Worm (Caenorhabditis elegans): ENCODE data around the gene F52H2.1.

The F52H2.1 gene

DNA sequence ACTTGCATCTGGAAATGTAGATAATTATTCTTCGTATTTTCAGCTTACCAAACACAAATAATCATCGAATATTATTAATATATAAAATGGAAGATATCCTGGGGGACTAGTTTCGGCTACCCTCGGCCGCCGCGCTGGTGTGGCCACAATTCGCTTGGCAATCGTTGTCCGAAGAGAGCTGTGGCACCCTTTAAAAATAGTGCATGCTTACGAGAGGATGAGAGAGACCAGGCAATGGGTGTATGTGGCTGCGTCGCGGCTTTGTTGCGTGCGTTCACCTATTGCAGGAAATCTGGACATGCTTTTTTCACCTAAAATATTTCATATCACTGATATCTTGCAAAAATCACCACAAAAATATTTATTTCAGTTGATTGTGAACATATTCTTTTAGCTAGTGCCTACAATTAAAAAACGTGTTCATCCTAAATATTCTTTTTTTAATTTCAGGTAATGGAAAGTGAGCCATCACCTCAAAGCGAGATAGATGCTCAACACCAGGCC lies at the start of gene F52H2.1, which contains the start of gene ccd-5:
Gene F52H2.1, plus strand, starts transcription at position 454 of the 504 bp plus-strand sequence.
Gene ccd-5, minus strand, starts transcription at position 8 of the 504 bp plus-strand sequence.
- TF ChIP-seq nhr-10 (tag; optimal IDR thresholded peaks at IDR 0.05) = no peak
- peak; percentile 42; the same call in 1 of the 2 replicates for TF ChIP-seq hmg-1.1 (GFP tag; IDR thresholded peaks at IDR 0.05)
- TF ChIP-seq T20F7.1 (GFP tag; optimal IDR thresholded peaks at IDR 0.05) = no peak
- no peak for TF ChIP-seq madf-5 (GFP tag; IDR thresholded peaks at IDR 0.05)
- no peak for TF ChIP-seq jun-1 (tag; optimal IDR thresholded peaks at IDR 0.05)
- TF ChIP-seq mep-1 (tag; optimal IDR thresholded peaks at IDR 0.05) = no peak
- TF ChIP-seq dmd-6 (GFP tag; IDR thresholded peaks at IDR 0.05) = no peak
- TF ChIP-seq set-16 (GFP tag; IDR thresholded peaks at IDR 0.05) = no peak
- no peak for TF ChIP-seq dve-1 (tag; optimal IDR thresholded peaks at IDR 0.05; ENCODE audit: insufficient read depth)
- no peak for TF ChIP-seq D1046.2 (GFP tag; IDR thresholded peaks at IDR 0.05)
- no peak for TF ChIP-seq rbr-2 (tag; optimal IDR thresholded peaks at IDR 0.05)
- no peak for TF ChIP-seq daf-8 (GFP tag; IDR thresholded peaks at IDR 0.05)
- no peak for TF ChIP-seq aha-1 (tag)
- no peak for TF ChIP-seq lir-3 (tag; optimal IDR thresholded peaks at IDR 0.05)
- no peak for TF ChIP-seq Y5F2A.4 (GFP tag; optimal IDR thresholded peaks at IDR 0.05)
- no peak for TF ChIP-seq mxl-3 (GFP tag; optimal IDR thresholded peaks at IDR 0.05)
- no peak for TF ChIP-seq tra-1 (GFP tag; IDR thresholded peaks at IDR 0.05)
- TF ChIP-seq F49E8.2 (tag; optimal IDR thresholded peaks at IDR 0.05; ENCODE audit: borderline replicate concordance) = no peak
- TF ChIP-seq sdz-12 (GFP tag; optimal IDR thresholded peaks at IDR 0.05) = no peak
- TF ChIP-seq lin-38 (GFP tag; IDR thresholded peaks at IDR 0.05) = no peak
- no peak for TF ChIP-seq zag-1 (tag; optimal IDR thresholded peaks at IDR 0.05)
- TF ChIP-seq mes-2 (tag; optimal IDR thresholded peaks at IDR 0.05; ENCODE audit: poor library complexity, severe bottlenecking) = peak; percentile 75
- TF ChIP-seq hif-1 (tag; optimal IDR thresholded peaks at IDR 0.05) = peak in 1 of 2 experiments; percentile 4
- TF ChIP-seq unc-39 (tag; optimal IDR thresholded peaks at IDR 0.05) = no peak
- peak in 1 of 2 experiments; percentile 59 for TF ChIP-seq unc-62 (GFP tag; optimal IDR thresholded peaks at IDR 0.05 in 1 of 2)
- TF ChIP-seq unc-62 (tag; optimal IDR thresholded peaks at IDR 0.05) = no peak
- no peak for TF ChIP-seq pqm-1 (tag; optimal IDR thresholded peaks at IDR 0.05)
- TF ChIP-seq nhr-237 (tag; optimal IDR thresholded peaks at IDR 0.05) = no peak
- TF ChIP-seq ZK337.2 (GFP tag; IDR thresholded peaks at IDR 0.05) = no peak
- TF ChIP-seq lin-29 (GFP tag; IDR thresholded peaks at IDR 0.05) = no peak
- TF ChIP-seq nhr-48 (tag; optimal IDR thresholded peaks at IDR 0.05) = no peak

DNA sequence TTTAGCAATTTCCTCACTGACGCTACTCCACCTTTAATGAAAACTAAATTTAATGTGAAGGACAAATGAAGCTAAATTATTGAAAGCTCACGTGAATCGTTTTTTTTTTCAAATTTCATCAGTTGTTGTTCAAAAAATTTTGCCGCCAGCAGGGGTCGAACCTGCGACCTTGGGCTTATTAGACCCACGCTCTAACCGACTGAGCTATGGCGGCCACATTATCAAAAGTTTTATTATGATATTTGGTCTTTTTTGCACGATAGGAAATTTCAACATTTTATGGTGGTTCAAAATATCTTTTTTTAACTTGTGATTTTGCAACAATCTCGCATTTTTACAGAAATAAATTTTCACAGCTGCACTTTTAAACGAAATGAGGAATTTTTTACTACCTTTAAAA lies 46.8 kb upstream of the F52H2.1 start:
- TF ChIP-seq ztf-7 (tag; optimal IDR thresholded peaks at IDR 0.05) (no peak), daf-8 (GFP tag; IDR thresholded peaks at IDR 0.05) (no peak), nhr-28 (tag; optimal IDR thresholded peaks at IDR 0.05) (no peak), nhr-111 (GFP tag; optimal IDR thresholded peaks at IDR 0.05) (no peak), dve-1 (tag; optimal IDR thresholded peaks at IDR 0.05; ENCODE audit: insufficient read depth) (no peak), jun-1 (tag; optimal IDR thresholded peaks at IDR 0.05) (no peak), tra-1 (GFP tag; IDR thresholded peaks at IDR 0.05) (0 out of 2 replicates have a peak, but pooled peaks have one; percentile 35), unc-130 (GFP tag; optimal IDR thresholded peaks at IDR 0.05) (no peak), mdl-1 (tag; optimal IDR thresholded peaks at IDR 0.05) (no peak), dmd-9 (GFP tag; IDR thresholded peaks at IDR 0.05) (no peak), F49E8.2 (tag; optimal IDR thresholded peaks at IDR 0.05; ENCODE audit: borderline replicate concordance) (no peak), ztf-11 (tag; optimal IDR thresholded peaks at IDR 0.05) (no peak), ZK546.5 (tag; optimal IDR thresholded peaks at IDR 0.05) (no peak), hmg-1.1 (GFP tag; IDR thresholded peaks at IDR 0.05) (no peak), lin-1 (GFP tag; IDR thresholded peaks at IDR 0.05) (no peak), lin-39 (tag; optimal IDR thresholded peaks at IDR 0.05) (no peak), zip-2 (tag; optimal IDR thresholded peaks at IDR 0.05) (no peak), nhr-77 (tag; optimal IDR thresholded peaks at IDR 0.05) (no peak), egl-43 (GFP tag; IDR thresholded peaks at IDR 0.05) (peak; percentile 47; the same call in 1 of the 2 replicates), Y75B8A.6 (GFP tag; IDR thresholded peaks at IDR 0.05) (no peak), zag-1 (tag; optimal IDR thresholded peaks at IDR 0.05) (no peak), set-16 (GFP tag; IDR thresholded peaks at IDR 0.05) (no peak), hlh-11 (tag; optimal IDR thresholded peaks at IDR 0.05) (no peak), madf-9 (GFP tag; conservative IDR thresholded peaks at IDR 0.05) (no peak), lsy-2 (tag; optimal IDR thresholded peaks at IDR 0.05) (no peak), ceh-32 (tag; optimal IDR thresholded peaks at IDR 0.05; ENCODE audit: poor library complexity) (no peak), nhr-42 (GFP tag; IDR thresholded peaks at IDR 0.05) (no peak), ces-1 (GFP tag; optimal IDR thresholded peaks at IDR 0.05) (no peak)
